Fruit fly (Drosophila melanogaster) whole organism, embryonic: ENCODE measurements around the gene CG8509.

Experiments
- Bdp1 ChIP-seq: fragments of 200-800 bp; sonication (Bioruptor generic); optimal IDR thresholded peaks from 3 replicates; lab custom pipeline; 2016; ENCODE audit warnings: missing biosample characterization, missing genetic modification characterization
- CG13424 ChIP-seq: fragments of 200-800 bp; sonication (Bioruptor generic); optimal IDR thresholded peaks from 2 replicates; lab custom pipeline; 2019; ENCODE audit warnings: missing biosample characterization, mild to moderate bottlenecking, missing genetic modification characterization, moderate library complexity
- CG1792 ChIP-seq: fragments of 200-800 bp; sonication (Bioruptor generic); optimal IDR thresholded peaks from 2 replicates; lab custom pipeline; 2016; ENCODE audit warnings: missing biosample characterization, missing genetic modification characterization
- CG18262 ChIP-seq: fragments of 200-800 bp; optimal IDR thresholded peaks from 3 replicates; lab custom pipeline; 2019; ENCODE audit warnings: missing biosample characterization, mild to moderate bottlenecking, missing genetic modification characterization, moderate library complexity
- CG18476 ChIP-seq: fragments of 200-800 bp; sonication (Bioruptor generic); optimal IDR thresholded peaks from 2 replicates; lab custom pipeline; 2016; ENCODE audit warnings: missing biosample characterization, mild to moderate bottlenecking, missing genetic modification characterization
- CG31388 ChIP-seq: fragments of 200-800 bp; sonication (Bioruptor generic); optimal IDR thresholded peaks from 2 replicates; lab custom pipeline; 2016; ENCODE audit warnings: missing biosample characterization, missing genetic modification characterization
- CG32532 ChIP-seq: fragments of 200-800 bp; sonication (Bioruptor generic); IDR thresholded peaks from 2 replicates; pipeline ENCODE4 v1.3.6; 2022; ENCODE audit warnings: missing biosample characterization, missing genetic modification characterization
- CG32772 ChIP-seq: fragments of 200-800 bp; sonication (Bioruptor generic); IDR thresholded peaks from 2 replicates; pipeline ENCODE4 v1.3.6; 2022; ENCODE audit warnings: missing biosample characterization, missing genetic modification characterization
- CG42726 ChIP-seq: fragments of 200-800 bp; sonication (Bioruptor generic); IDR thresholded peaks from 2 replicates; pipeline ENCODE4 v1.3.6; 2022; ENCODE audit warnings: missing biosample characterization, missing genetic modification characterization; ENCODE audit not compliant: partially characterized antibody
- CG5180 ChIP-seq: fragments of 200-800 bp; sonication (Bioruptor generic); optimal IDR thresholded peaks from 3 replicates; lab custom pipeline; 2017; ENCODE audit warnings: missing biosample characterization, missing genetic modification characterization, mild to moderate bottlenecking, moderate library complexity, missing genetic modification reagents
- CG6683 ChIP-seq: fragments of 200-800 bp; sonication (Bioruptor generic); optimal IDR thresholded peaks from 2 replicates; lab custom pipeline; 2017; ENCODE audit warnings: missing biosample characterization, mild to moderate bottlenecking, missing genetic modification characterization, missing genetic modification reagents
- CG6791 ChIP-seq: fragments of 200-800 bp; sonication (Bioruptor generic); IDR thresholded peaks from 3 replicates; pipeline ENCODE4 v1.3.6; 2022; ENCODE audit warnings: missing biosample characterization, missing genetic modification characterization; ENCODE audit not compliant: partially characterized antibody
- CG7372 ChIP-seq: fragments of 200-800 bp; sonication (Bioruptor generic); IDR thresholded peaks from 2 replicates; pipeline ENCODE4 v1.3.6; 2022; ENCODE audit warnings: missing biosample characterization, missing genetic modification characterization
- D ChIP-seq, 2 experiments: fragments of 200-800 bp in 1 of 2; fragments of >200 bp in 1 of 2; sonication (Bioruptor generic) in 1 of 2; optimal IDR thresholded peaks; 2 replicates in 1 of 2; 3 replicates in 1 of 2; lab custom pipeline; 2017; ENCODE audit warnings: mild to moderate bottlenecking in 1 of 2, missing biosample characterization in 1 of 2, missing genetic modification characterization in 1 of 2, missing genetic modification reagents in 1 of 2
- Dfd ChIP-seq, 2 experiments: fragments of >200 bp; optimal IDR thresholded peaks; 2 replicates each; lab custom pipeline; 2017; ENCODE audit warnings: missing biosample characterization in 2 of 2, missing genetic modification characterization in 2 of 2
- E2f1 ChIP-seq: fragments of 200-800 bp; sonication (Bioruptor generic); IDR thresholded peaks from 2 replicates; pipeline ENCODE4 v1.3.6; 2022; ENCODE audit warnings: missing biosample characterization, missing genetic modification characterization
- HLH3B ChIP-seq: fragments of 200-800 bp; sonication (Bioruptor generic); IDR thresholded peaks from 2 replicates; pipeline ENCODE4 v1.3.6; 2022; ENCODE audit warnings: missing biosample characterization, missing genetic modification characterization
- Hey ChIP-seq: fragments of 200-800 bp; sonication (Bioruptor generic); optimal IDR thresholded peaks from 3 replicates; lab custom pipeline; 2018; ENCODE audit warnings: missing biosample characterization, mild to moderate bottlenecking, missing genetic modification characterization
- Hr78 ChIP-seq, 2 experiments: fragments of 200-800 bp in 1 of 2; fragments of >200 bp in 1 of 2; sonication (Bioruptor generic) in 1 of 2; optimal IDR thresholded peaks; 2 replicates each; lab custom pipeline; 2017 to 2019; ENCODE audit warnings: missing biosample characterization in 2 of 2, missing genetic modification characterization in 2 of 2, mild to moderate bottlenecking in 1 of 2, moderate library complexity in 1 of 2
- Hsf ChIP-seq: fragments of 200-800 bp; sonication (Bioruptor generic); optimal IDR thresholded peaks from 3 replicates; lab custom pipeline; 2016; ENCODE audit warnings: missing biosample characterization, missing genetic modification characterization
- Mes4 ChIP-seq: fragments of 200-800 bp; sonication (Bioruptor generic); optimal IDR thresholded peaks from 2 replicates; lab custom pipeline; 2016; ENCODE audit warnings: missing biosample characterization, missing genetic modification characterization
- Oli ChIP-seq: fragments of 200-800 bp; sonication (Bioruptor generic); optimal IDR thresholded peaks from 2 replicates; lab custom pipeline; 2018; ENCODE audit warnings: missing biosample characterization, mild to moderate bottlenecking, missing genetic modification characterization, moderate library complexity
- Six4 ChIP-seq: fragments of 200-800 bp; sonication (Bioruptor generic); optimal IDR thresholded peaks from 2 replicates; lab custom pipeline; 2016; ENCODE audit warnings: missing biosample characterization, missing genetic modification characterization
- bab2 ChIP-seq: fragments of 200-800 bp; sonication (Bioruptor generic); optimal IDR thresholded peaks from 2 replicates; lab custom pipeline; 2016; ENCODE audit warnings: missing biosample characterization, missing genetic modification characterization
- br ChIP-seq: fragments of >200 bp; optimal IDR thresholded peaks from 2 replicates; lab custom pipeline; 2017
- caup ChIP-seq: fragments of 200-800 bp; sonication (Bioruptor generic); optimal IDR thresholded peaks from 3 replicates; lab custom pipeline; 2017; ENCODE audit warnings: missing biosample characterization, mild to moderate bottlenecking, missing genetic modification characterization, moderate library complexity; ENCODE audit not compliant: severe bottlenecking
- emc ChIP-seq: fragments of 200-800 bp; sonication (Bioruptor generic); optimal IDR thresholded peaks from 2 replicates; lab custom pipeline; 2016; ENCODE audit warnings: missing biosample characterization, missing genetic modification characterization
- fd102C ChIP-seq: fragments of 200-800 bp; sonication (Bioruptor generic); optimal IDR thresholded peaks from 2 replicates; lab custom pipeline; 2018; ENCODE audit warnings: missing biosample characterization, mild to moderate bottlenecking, missing genetic modification characterization, moderate library complexity
- gro ChIP-seq: fragments of 200-800 bp; sonication (Bioruptor generic); optimal IDR thresholded peaks from 2 replicates; lab custom pipeline; 2016; ENCODE audit warnings: missing biosample characterization, missing genetic modification characterization
- ind ChIP-seq: fragments of 200-800 bp; sonication (Bioruptor generic); optimal IDR thresholded peaks from 3 replicates; lab custom pipeline; 2016; ENCODE audit warnings: missing biosample characterization, missing genetic modification characterization
- kah ChIP-seq: fragments of 200-800 bp; sonication (Bioruptor generic); optimal IDR thresholded peaks from 2 replicates; lab custom pipeline; 2018; ENCODE audit warnings: missing biosample characterization, mild to moderate bottlenecking, missing genetic modification characterization
- ken ChIP-seq: fragments of 200-800 bp; sonication (Bioruptor generic); IDR thresholded peaks from 3 replicates; pipeline ENCODE4 v1.3.6; 2022; ENCODE audit warnings: missing biosample characterization, missing genetic modification characterization
- lab ChIP-seq: fragments of 200-800 bp; sonication (Bioruptor generic); optimal IDR thresholded peaks from 3 replicates; lab custom pipeline; 2017; ENCODE audit warnings: missing biosample characterization, missing genetic modification characterization, mild to moderate bottlenecking, moderate library complexity, missing genetic modification reagents
- mam ChIP-seq: fragments of 200-800 bp; sonication (Bioruptor generic); optimal IDR thresholded peaks from 3 replicates; lab custom pipeline; 2016; ENCODE audit warnings: missing biosample characterization, missing genetic modification characterization
- nau ChIP-seq: fragments of 200-800 bp; sonication (Bioruptor generic); optimal IDR thresholded peaks from 3 replicates; lab custom pipeline; 2017; ENCODE audit warnings: missing biosample characterization, mild to moderate bottlenecking, missing genetic modification characterization, missing genetic modification reagents
- nerfin-2 ChIP-seq: fragments of 200-800 bp; sonication (Bioruptor generic); IDR thresholded peaks from 2 replicates; pipeline ENCODE4 v1.3.6; 2022; ENCODE audit warnings: missing biosample characterization, missing genetic modification characterization; ENCODE audit not compliant: partially characterized antibody
- nmo ChIP-seq: fragments of 200-800 bp; sonication (Bioruptor generic); optimal IDR thresholded peaks from 2 replicates; lab custom pipeline; 2018; ENCODE audit warnings: missing biosample characterization, mild to moderate bottlenecking, missing genetic modification characterization, moderate library complexity
- peb ChIP-seq: fragments of 200-800 bp; sonication (Bioruptor generic); IDR thresholded peaks from 2 replicates; pipeline ENCODE4 v1.3.6; 2022; ENCODE audit warnings: missing biosample characterization, missing genetic modification characterization
- phol ChIP-seq: fragments of 200-800 bp; sonication (Bioruptor generic); optimal IDR thresholded peaks from 3 replicates; lab custom pipeline; 2018; ENCODE audit warnings: missing biosample characterization, mild to moderate bottlenecking, missing genetic modification characterization, moderate library complexity
- pnt ChIP-seq: fragments of 200-800 bp; sonication (Bioruptor generic); optimal IDR thresholded peaks from 3 replicates; lab custom pipeline; 2016; ENCODE audit warnings: missing biosample characterization, missing genetic modification characterization
- pros ChIP-seq: fragments of 200-800 bp; sonication (Bioruptor generic); optimal IDR thresholded peaks from 3 replicates; lab custom pipeline; 2019; ENCODE audit warnings: missing biosample characterization, mild to moderate bottlenecking, missing genetic modification characterization, moderate library complexity
- repo ChIP-seq: fragments of 200-800 bp; sonication (Bioruptor generic); optimal IDR thresholded peaks from 2 replicates; lab custom pipeline; 2016; ENCODE audit warnings: missing biosample characterization, missing genetic modification characterization
- row ChIP-seq: fragments of 200-800 bp; sonication (Bioruptor generic); IDR thresholded peaks from 3 replicates; pipeline ENCODE4 v1.3.6; 2022; ENCODE audit warnings: missing biosample characterization, missing genetic modification characterization
- sr ChIP-seq: fragments of 200-800 bp; sonication (Bioruptor generic); IDR thresholded peaks from 3 replicates; pipeline ENCODE4 v1.3.6; 2022; ENCODE audit warnings: missing biosample characterization, missing genetic modification characterization
- stc ChIP-seq: fragments of 200-800 bp; sonication (Bioruptor generic); IDR thresholded peaks from 2 replicates; pipeline ENCODE4 v1.3.6; 2022; ENCODE audit warnings: missing biosample characterization, missing genetic modification characterization
- tll ChIP-seq, 2 experiments: fragments of 200-800 bp in 1 of 2; fragments of >200 bp in 1 of 2; sonication (Bioruptor generic) in 1 of 2; optimal IDR thresholded peaks; 2 replicates each; lab custom pipeline; 2017 to 2019; ENCODE audit warnings: missing biosample characterization in 2 of 2, missing genetic modification characterization in 2 of 2, mild to moderate bottlenecking in 1 of 2, moderate library complexity in 1 of 2
- ttk ChIP-seq: fragments of 200-800 bp; sonication (Bioruptor generic); IDR thresholded peaks from 2 replicates; pipeline ENCODE4 v2.1.2; 2022; ENCODE audit warnings: missing biosample characterization, missing genetic modification characterization
- vnd ChIP-seq: fragments of 200-800 bp; sonication (Bioruptor generic); IDR thresholded peaks from 3 replicates; pipeline ENCODE4 v1.3.6; 2022; ENCODE audit warnings: missing biosample characterization, missing genetic modification characterization; ENCODE audit not compliant: partially characterized antibody

Gene CG8509

dm6 chrX:15811666-15812614 is 2.6 kb downstream of the CG8509 start (continued):
- TF ChIP-seq Mes4 = no peak
- peak; percentile 62; the same call in 1 of the 2 replicates for TF ChIP-seq CG32532 (GFP tag; lab: Robert Waterston, UW)
- TF ChIP-seq peb (GFP tag; lab: Robert Waterston, UW) = no peak
- peak; percentile 8 for TF ChIP-seq Hey
- no peak for TF ChIP-seq emc (GFP tag; lab: Kevin White, UChicago)
- TF ChIP-seq CG7372 (GFP tag; lab: Robert Waterston, UW) = no peak
- TF ChIP-seq Oli (tag; lab: Kevin White, UChicago) = no peak
- TF ChIP-seq CG42726 (GFP tag; lab: Robert Waterston, UW) = no peak
- no peak for TF ChIP-seq ind (GFP tag; lab: Kevin White, UChicago)
- no peak for TF ChIP-seq CG6791 (GFP tag; lab: Robert Waterston, UW)
- no peak for TF ChIP-seq CG6683
- TF ChIP-seq bab2 (GFP tag; lab: Kevin White, UChicago) = no peak
- no peak for TF ChIP-seq nau
- TF ChIP-seq CG5180 (GFP tag; lab: Kevin White, UChicago) = peak; percentile 87
- TF ChIP-seq ttk = no peak
- no peak for TF ChIP-seq D (optimal IDR thresholded peaks at IDR 0.05; lab: Kevin White, UChicago)
- TF ChIP-seq D (GFP tag; optimal IDR thresholded peaks at IDR 0.05; lab: Kevin White, UChicago) = no peak
- TF ChIP-seq HLH3B = peak; percentile 14; the same call in 1 of the 2 replicates
- TF ChIP-seq mam (GFP tag; lab: Kevin White, UChicago) = no peak
- TF ChIP-seq gro (GFP tag; lab: Kevin White, UChicago) = no peak
- TF ChIP-seq lab (GFP tag; lab: Kevin White, UChicago) = peak; percentile 41
- no peak for TF ChIP-seq CG13424 (tag; lab: Kevin White, UChicago)
- no peak for TF ChIP-seq tll (GFP tag; optimal IDR thresholded peaks at IDR 0.05; lab: Kevin White, UChicago)
- no peak for TF ChIP-seq CG31388
- TF ChIP-seq Hr78 (GFP tag; optimal IDR thresholded peaks at IDR 0.05; lab: Kevin White, UChicago) = peak in 1 of 2 experiments; percentile 21
- TF ChIP-seq Six4 (GFP tag; lab: Kevin White, UChicago) = no peak
- TF ChIP-seq repo (GFP tag; lab: Kevin White, UChicago) = no peak
- no peak for TF ChIP-seq CG18476 (GFP tag; lab: Kevin White, UChicago)
- TF ChIP-seq E2f1 = no peak
- TF ChIP-seq sr = peak; percentile 82
- TF ChIP-seq CG1792 (GFP tag; lab: Kevin White, UChicago) = no peak
- peak; percentile 26; the same call in 1 of the 2 replicates for TF ChIP-seq stc
- TF ChIP-seq Dfd (GFP tag; optimal IDR thresholded peaks at IDR 0.05; lab: Kevin White, UChicago) = peak in 1 of 2 experiments; percentile 37
- TF ChIP-seq pnt (GFP tag; lab: Kevin White, UChicago) = no peak
- no peak for TF ChIP-seq nmo (GFP tag; lab: Kevin White, UChicago)
- TF ChIP-seq Hsf (GFP tag; lab: Kevin White, UChicago) = no peak
- TF ChIP-seq kah = no peak
- no peak for TF ChIP-seq fd102C
- TF ChIP-seq Bdp1 (GFP tag; lab: Kevin White, UChicago) = no peak
- 0 out of 2 replicates have a peak, but pooled peaks have one; percentile 47 for TF ChIP-seq CG32772 (GFP tag; lab: Robert Waterston, UW)
- no peak for TF ChIP-seq phol (tag; lab: Kevin White, UChicago)
- TF ChIP-seq CG18262 (tag; lab: Kevin White, UChicago) = no peak
- TF ChIP-seq caup (GFP tag; lab: Kevin White, UChicago) = no peak
- TF ChIP-seq nerfin-2 (GFP tag; lab: Robert Waterston, UW) = no peak
- no peak for TF ChIP-seq br
- peak; percentile 66 for TF ChIP-seq pros (GFP tag; lab: Kevin White, UChicago)
- TF ChIP-seq row = no peak
- TF ChIP-seq vnd = no peak
- TF ChIP-seq ken (GFP tag; lab: Robert Waterston, UW) = no peak
